Fruit fly (Drosophila melanogaster) S2 (cell line): ENCODE data around the gene CG6051.

Source experiments
- CG8478 ChIP-seq: fragments of >200 bp; optimal IDR thresholded peaks from 2 replicates; lab custom pipeline; 2018
- CTCF ChIP-seq, 2 experiments: fragments of >200 bp; optimal IDR thresholded peaks; 2 replicates each; lab custom pipeline; 2018

dm6 chr3R:27116465-27117092 is 34.3 kb downstream of the CG6051 start, which contains the start of the genes CG6066 and CG5880:
- TF ChIP-seq CTCF (optimal IDR thresholded peaks at IDR 0.05; lab: Kevin White, UChicago) (peak in 1 of 2 experiments; percentile 0), CG8478 (lab: Kevin White, UChicago) (no peak)
